Worm (Caenorhabditis elegans): Measurements from ENCODE around the gene F53E10.5.
"Not testable (repeated sequence)": the region's sequence is repeated elsewhere in the genome, so short reads cannot be mapped to it uniquely, and the experiment has no call there.

Gene F53E10.5

DNA sequence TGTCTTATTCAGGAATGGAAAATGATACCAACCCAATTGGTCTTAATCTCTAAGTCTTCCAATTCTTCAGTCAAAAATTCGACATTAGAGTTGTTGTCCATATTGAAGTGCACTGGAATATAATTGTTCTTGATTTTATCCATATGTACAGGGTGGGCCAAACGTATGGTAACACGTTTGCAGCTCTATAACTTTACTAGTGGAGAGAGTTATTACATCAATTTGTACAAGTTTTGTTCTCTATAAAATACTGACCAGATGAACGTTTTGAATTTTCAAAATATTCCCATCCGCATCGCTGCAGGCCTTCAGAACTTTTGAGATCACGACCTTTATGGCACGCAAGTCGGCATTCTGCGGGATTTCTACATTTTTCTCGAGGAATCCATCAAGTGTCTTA lies at the start of gene F53E10.5:
Gene F53E10.5, minus strand, starts transcription at position 101 of the 400 bp plus-strand sequence.
- TF ChIP-seq ztf-16 (tag; optimal IDR thresholded peaks at IDR 0.05); hlh-13 (GFP tag; optimal IDR thresholded peaks at IDR 0.05); pros-1 (tag; optimal IDR thresholded peaks at IDR 0.05): not testable (repeated sequence)

DNA sequence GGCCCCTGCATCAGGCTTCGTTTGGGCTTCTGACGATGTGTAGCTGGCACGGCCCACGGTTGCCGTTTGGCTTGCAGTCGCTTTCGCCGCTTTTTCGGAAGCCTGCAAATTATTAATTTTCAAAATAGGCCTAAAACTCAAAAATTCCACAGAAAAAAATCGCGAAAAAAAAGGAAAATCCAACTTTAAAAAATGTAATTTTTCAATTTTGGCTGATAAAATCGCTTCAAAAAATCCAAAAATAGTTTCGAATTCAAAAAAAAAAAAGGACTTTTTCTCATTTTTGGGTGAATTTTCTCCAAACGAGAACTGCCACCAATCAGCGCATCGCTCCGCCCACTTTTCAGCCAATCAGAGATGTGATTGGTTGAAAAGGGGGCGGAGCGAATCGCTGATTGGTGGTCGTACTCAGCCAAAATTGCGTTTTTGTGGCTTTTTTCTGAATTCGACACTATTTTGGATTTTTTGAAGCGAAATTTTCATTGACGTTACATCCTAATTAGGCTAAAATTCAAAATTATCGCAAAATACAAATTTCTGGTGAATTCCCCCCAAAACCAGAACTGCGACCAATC lies 48.6 kb upstream of the F53E10.5 start:
- no peak for TF ChIP-seq ceh-48 (tag; optimal IDR thresholded peaks at IDR 0.05)
- no peak for TF ChIP-seq hlh-6 (tag; optimal IDR thresholded peaks at IDR 0.05)
- peak; percentile 79 for TF ChIP-seq nfya-1 (tag; optimal IDR thresholded peaks at IDR 0.05)
- TF ChIP-seq sdc-2 (tag; optimal IDR thresholded peaks at IDR 0.05): no peak

DNA sequence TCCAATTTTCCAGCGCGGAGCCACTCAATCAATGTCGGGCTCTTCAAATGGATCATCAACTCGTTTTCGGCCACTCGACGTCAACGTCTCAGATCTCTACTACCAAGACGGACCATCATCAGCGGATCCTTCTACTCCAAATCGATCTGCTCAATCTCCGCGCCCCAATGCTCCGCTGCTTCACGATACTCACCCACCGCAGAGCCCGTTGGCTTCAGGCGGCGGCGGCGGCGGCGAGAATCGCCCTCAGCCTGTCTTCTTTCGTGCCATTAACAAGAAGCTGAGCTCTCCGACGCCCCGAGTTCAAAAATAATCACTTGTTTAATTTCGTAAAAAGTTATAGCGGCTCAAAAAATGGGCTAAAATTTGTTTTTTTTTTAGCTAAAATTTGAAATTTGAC lies 47.3 kb upstream of the F53E10.5 start:
- TF ChIP-seq pqm-1 (tag; optimal IDR thresholded peaks at IDR 0.05): no peak
- TF ChIP-seq ceh-48 (tag; optimal IDR thresholded peaks at IDR 0.05): no peak
- TF ChIP-seq ceh-2 (tag; optimal IDR thresholded peaks at IDR 0.05): no peak

DNA sequence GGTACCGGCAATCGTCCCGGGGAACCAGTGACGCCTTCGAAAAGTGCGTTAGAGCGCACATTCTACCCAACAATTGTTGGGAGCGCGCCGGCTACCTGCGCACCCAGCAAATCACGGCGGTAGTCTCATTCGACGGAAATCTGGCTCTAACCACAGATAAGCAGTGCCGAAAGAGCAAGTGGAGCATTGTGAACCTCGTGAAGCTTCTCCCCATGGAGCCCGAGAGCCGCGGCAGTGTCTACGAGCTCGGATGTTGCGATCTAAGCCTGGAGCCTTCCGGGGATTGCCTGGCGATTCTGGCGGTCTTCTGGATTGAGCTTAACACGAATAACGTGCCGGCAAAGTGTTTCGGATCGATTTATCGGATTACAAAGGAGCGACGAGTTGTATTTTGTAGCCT lies 40.8 kb upstream of the F53E10.5 start:
- TF ChIP-seq ttx-3 (tag; optimal IDR thresholded peaks at IDR 0.05) (no peak), hlh-8 (tag; optimal IDR thresholded peaks at IDR 0.05) (no peak), ceh-45 (GFP tag; IDR thresholded peaks at IDR 0.05) (no peak), nfya-1 (tag; optimal IDR thresholded peaks at IDR 0.05) (no peak), syd-9 (tag; optimal IDR thresholded peaks at IDR 0.05) (no peak), zip-5 (tag; optimal IDR thresholded peaks at IDR 0.05) (no peak), Y22D7AL.16 (tag; optimal IDR thresholded peaks at IDR 0.05) (no peak), pat-9 (tag; optimal IDR thresholded peaks at IDR 0.05) (no peak), unc-55 (GFP tag; optimal IDR thresholded peaks at IDR 0.05) (no peak), ets-4 (tag; optimal IDR thresholded peaks at IDR 0.05) (no peak), ref-2 (tag; optimal IDR thresholded peaks at IDR 0.05) (no peak), che-1 (tag; optimal IDR thresholded peaks at IDR 0.05) (no peak), unc-86 (tag; optimal IDR thresholded peaks at IDR 0.05) (no peak), ceh-30 (tag; optimal IDR thresholded peaks at IDR 0.05) (no peak), ceh-18 (tag; optimal IDR thresholded peaks at IDR 0.05) (no peak), npax-4 (tag; optimal IDR thresholded peaks at IDR 0.05) (no peak), ceh-24 (tag; optimal IDR thresholded peaks at IDR 0.05) (no peak)

DNA sequence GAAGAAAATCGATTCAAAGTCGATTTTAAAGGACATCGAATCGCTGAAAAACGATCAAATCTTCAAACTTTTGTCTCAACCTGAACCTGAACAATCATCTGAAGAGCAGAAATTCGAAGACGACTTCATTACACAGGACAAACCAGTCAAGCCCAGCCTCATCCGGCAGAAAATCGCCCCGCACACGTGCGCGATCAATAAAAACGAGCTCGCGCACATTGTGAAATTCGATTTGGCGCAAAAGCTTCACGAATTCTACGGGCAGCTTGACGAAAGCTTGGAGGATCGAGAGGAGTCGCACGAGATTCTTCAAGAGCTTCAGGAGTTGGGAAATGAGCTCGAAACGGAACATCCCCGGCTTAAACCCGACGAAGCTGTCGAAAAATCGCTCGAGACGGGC lies 40.3 kb upstream of the F53E10.5 start, which contains the start of gene W02H5.2:
Gene W02H5.2, plus strand, starts transcription at position 301 of the 400 bp plus-strand sequence.
- TF ChIP-seq hlh-15 (tag; optimal IDR thresholded peaks at IDR 0.05) (no peak), ceh-34 (tag; optimal IDR thresholded peaks at IDR 0.05) (no peak), elt-2 (tag; optimal IDR thresholded peaks at IDR 0.05) (no peak), eyg-1 (tag; optimal IDR thresholded peaks at IDR 0.05) (no peak), C38D4.7 (GFP tag; optimal IDR thresholded peaks at IDR 0.05) (no peak), fkh-6 (tag; optimal IDR thresholded peaks at IDR 0.05) (no peak), gmeb-2 (tag; optimal IDR thresholded peaks at IDR 0.05) (no peak), ceh-2 (tag; optimal IDR thresholded peaks at IDR 0.05) (no peak), K09A11.1 (tag; optimal IDR thresholded peaks at IDR 0.05; ENCODE audit: insufficient read depth) (no peak), fkh-10 (GFP tag; optimal IDR thresholded peaks at IDR 0.05) (no peak), nhr-11 (tag; optimal IDR thresholded peaks at IDR 0.05) (no peak), tbx-2 (tag; optimal IDR thresholded peaks at IDR 0.05) (no peak), ceh-45 (GFP tag; IDR thresholded peaks at IDR 0.05) (no peak), ztf-16 (tag; optimal IDR thresholded peaks at IDR 0.05) (no peak), lim-6 (tag; optimal IDR thresholded peaks at IDR 0.05) (no peak), hlh-8 (tag; optimal IDR thresholded peaks at IDR 0.05) (no peak), Y22D7AL.16 (tag; optimal IDR thresholded peaks at IDR 0.05) (no peak), unc-86 (tag; optimal IDR thresholded peaks at IDR 0.05) (no peak), dve-1 (tag; optimal IDR thresholded peaks at IDR 0.05) (no peak)

All from whole organism, late embryonic.